Fruit fly (Drosophila melanogaster) whole organism, embryonic: ENCODE results near the gene Rpt6R.

Experiments
- Ada2b ChIP-seq: fragments of 200-800 bp; sonication (Bioruptor generic); IDR thresholded peaks from 2 replicates; pipeline ENCODE4 v1.3.6; 2022; ENCODE audit warnings: missing biosample characterization, missing genetic modification characterization
- Asciz ChIP-seq: fragments of 200-800 bp; sonication (Bioruptor generic); optimal IDR thresholded peaks from 2 replicates; lab custom pipeline; 2017; ENCODE audit warnings: missing biosample characterization, mild to moderate bottlenecking, missing genetic modification characterization, missing genetic modification reagents
- CG10274 ChIP-seq: fragments of 200-800 bp; sonication (Bioruptor generic); optimal IDR thresholded peaks from 3 replicates; lab custom pipeline; 2017; ENCODE audit warnings: missing biosample characterization, mild to moderate bottlenecking, missing genetic modification characterization
- CG10431 ChIP-seq: fragments of 200-800 bp; sonication (Bioruptor generic); optimal IDR thresholded peaks from 3 replicates; lab custom pipeline; 2018; ENCODE audit warnings: missing biosample characterization, mild to moderate bottlenecking, missing genetic modification characterization
- CG10959 ChIP-seq: fragments of 200-800 bp; sonication (Bioruptor generic); IDR thresholded peaks from 2 replicates; pipeline ENCODE4 v1.3.6; 2022; ENCODE audit warnings: missing biosample characterization, missing genetic modification characterization
- CG10979 ChIP-seq: fragments of 200-800 bp; sonication (Bioruptor generic); optimal IDR thresholded peaks from 2 replicates; lab custom pipeline; 2018; ENCODE audit warnings: missing biosample characterization, mild to moderate bottlenecking, missing genetic modification characterization, moderate library complexity
- CG12104 ChIP-seq: fragments of 200-800 bp; sonication (Bioruptor generic); optimal IDR thresholded peaks from 3 replicates; lab custom pipeline; 2016; ENCODE audit warnings: missing biosample characterization, missing genetic modification characterization
- CG12299 ChIP-seq: fragments of 200-800 bp; sonication (Bioruptor generic); optimal IDR thresholded peaks from 2 replicates; lab custom pipeline; 2018; ENCODE audit warnings: missing biosample characterization, mild to moderate bottlenecking, missing genetic modification characterization
- CG14965 ChIP-seq: fragments of 200-800 bp; sonication (Bioruptor generic); optimal IDR thresholded peaks from 2 replicates; lab custom pipeline; 2016; ENCODE audit warnings: missing biosample characterization, missing genetic modification characterization, borderline replicate concordance
- CG15073 ChIP-seq: fragments of 200-800 bp; sonication (Bioruptor generic); optimal IDR thresholded peaks from 2 replicates; lab custom pipeline; 2016; ENCODE audit warnings: missing biosample characterization, missing genetic modification characterization
- CG1529 ChIP-seq: fragments of 200-800 bp; sonication (Bioruptor generic); optimal IDR thresholded peaks from 3 replicates; lab custom pipeline; 2018; ENCODE audit warnings: missing biosample characterization, missing genetic modification characterization
- CG16813 ChIP-seq: fragments of 200-800 bp; sonication (Bioruptor generic); IDR thresholded peaks from 3 replicates; pipeline ENCODE4 v1.3.6; 2022; ENCODE audit warnings: missing biosample characterization, missing genetic modification characterization; ENCODE audit not compliant: partially characterized antibody
- CG2116 ChIP-seq: fragments of 200-800 bp; sonication (Bioruptor generic); optimal IDR thresholded peaks from 3 replicates; lab custom pipeline; 2018; ENCODE audit warnings: missing biosample characterization, mild to moderate bottlenecking, missing genetic modification characterization
- CG31365 ChIP-seq: fragments of 200-800 bp; sonication (Bioruptor generic); optimal IDR thresholded peaks from 2 replicates; lab custom pipeline; 2018; ENCODE audit warnings: missing biosample characterization, mild to moderate bottlenecking, missing genetic modification characterization
- CG4328 ChIP-seq: fragments of 200-800 bp; sonication (Bioruptor generic); optimal IDR thresholded peaks from 3 replicates; lab custom pipeline; 2017; ENCODE audit warnings: missing biosample characterization, missing genetic modification reagents, missing genetic modification characterization
- CG4617 ChIP-seq: fragments of 200-800 bp; sonication (Bioruptor generic); optimal IDR thresholded peaks from 3 replicates; lab custom pipeline; 2016; ENCODE audit warnings: missing biosample characterization, missing genetic modification characterization, borderline replicate concordance
- CG6654 ChIP-seq: fragments of 200-800 bp; sonication (Bioruptor generic); optimal IDR thresholded peaks from 2 replicates; lab custom pipeline; 2017; ENCODE audit warnings: missing biosample characterization, mild to moderate bottlenecking, missing genetic modification characterization
- CG6765 ChIP-seq: fragments of 200-800 bp; sonication (Bioruptor generic); optimal IDR thresholded peaks from 3 replicates; lab custom pipeline; 2017; ENCODE audit warnings: missing biosample characterization, mild to moderate bottlenecking, missing genetic modification characterization
- CG9797 ChIP-seq: fragments of 200-800 bp; sonication (Bioruptor generic); optimal IDR thresholded peaks from 3 replicates; lab custom pipeline; 2018; ENCODE audit warnings: missing biosample characterization, mild to moderate bottlenecking, missing genetic modification characterization
- D19B ChIP-seq: fragments of 200-800 bp; sonication (Bioruptor generic); optimal IDR thresholded peaks from 2 replicates; lab custom pipeline; 2017; ENCODE audit warnings: missing biosample characterization, mild to moderate bottlenecking, missing genetic modification characterization
- Dll ChIP-seq: fragments of 200-800 bp; sonication (Bioruptor generic); IDR thresholded peaks from 4 replicates; pipeline ENCODE4 v1.3.6; 2022; ENCODE audit warnings: missing biosample characterization, missing genetic modification characterization; ENCODE audit not compliant: partially characterized antibody
- GATAe ChIP-seq: fragments of 200-800 bp; sonication (Bioruptor generic); conservative IDR thresholded peaks from 2 replicates; pipeline ENCODE4 v1.3.6; 2022; ENCODE audit warnings: missing biosample characterization, missing genetic modification characterization
- Hand ChIP-seq: fragments of 200-800 bp; sonication (Bioruptor generic); optimal IDR thresholded peaks from 2 replicates; lab custom pipeline; 2017; ENCODE audit warnings: mild to moderate bottlenecking, missing biosample characterization, missing genetic modification reagents, missing genetic modification characterization
- Hr51 ChIP-seq, 2 experiments: fragments of 200-800 bp; sonication (Bioruptor generic); optimal IDR thresholded peaks; 2 replicates in 1 of 2; 3 replicates in 1 of 2; lab custom pipeline; 2016 to 2018; ENCODE audit warnings: missing biosample characterization in 2 of 2, missing genetic modification characterization in 2 of 2, mild to moderate bottlenecking in 1 of 2, moderate library complexity in 1 of 2
- Jarid2 ChIP-seq: fragments of 200-800 bp; sonication (Bioruptor generic); optimal IDR thresholded peaks from 3 replicates; lab custom pipeline; 2017; ENCODE audit warnings: mild to moderate bottlenecking, missing biosample characterization, missing genetic modification reagents, missing genetic modification characterization
- Lpt ChIP-seq: fragments of >200 bp; optimal IDR thresholded peaks from 2 replicates; lab custom pipeline; 2018; ENCODE audit warnings: missing biosample characterization, missing genetic modification characterization
- MBD-R2 ChIP-seq: fragments of 200-800 bp; sonication (Bioruptor generic); IDR thresholded peaks from 2 replicates; pipeline ENCODE4 v1.3.6; 2022; ENCODE audit warnings: missing biosample characterization, missing genetic modification characterization
- Scr ChIP-seq: fragments of 200-800 bp; sonication (Bioruptor generic); IDR thresholded peaks from 2 replicates; pipeline ENCODE4 v1.3.6; 2022; ENCODE audit warnings: missing biosample characterization, missing genetic modification characterization; ENCODE audit not compliant: partially characterized antibody
- Sry-β ChIP-seq: fragments of 200-800 bp; sonication (Bioruptor generic); optimal IDR thresholded peaks from 2 replicates; lab custom pipeline; 2018; ENCODE audit warnings: missing biosample characterization, mild to moderate bottlenecking, missing genetic modification characterization, moderate library complexity
- ac ChIP-seq: fragments of 200-800 bp; sonication (Bioruptor generic); optimal IDR thresholded peaks from 3 replicates; lab custom pipeline; 2017; ENCODE audit warnings: missing biosample characterization, mild to moderate bottlenecking, missing genetic modification characterization
- caup ChIP-seq: fragments of 200-800 bp; sonication (Bioruptor generic); optimal IDR thresholded peaks from 3 replicates; lab custom pipeline; 2017; ENCODE audit warnings: missing biosample characterization, mild to moderate bottlenecking, missing genetic modification characterization, moderate library complexity; ENCODE audit not compliant: severe bottlenecking
- croc ChIP-seq: fragments of 200-800 bp; sonication (Bioruptor generic); conservative IDR thresholded peaks from 3 replicates; pipeline ENCODE4 v1.3.6; 2022; ENCODE audit warnings: missing biosample characterization, missing genetic modification characterization
- cwo ChIP-seq: fragments of 200-800 bp; sonication (Bioruptor generic); optimal IDR thresholded peaks from 3 replicates; lab custom pipeline; 2017; ENCODE audit warnings: missing biosample characterization, missing genetic modification characterization, mild to moderate bottlenecking, moderate library complexity, missing genetic modification reagents
- ems ChIP-seq: fragments of 200-800 bp; sonication (Bioruptor generic); optimal IDR thresholded peaks from 3 replicates; lab custom pipeline; 2016; ENCODE audit warnings: missing biosample characterization, missing genetic modification characterization
- fd3F ChIP-seq: fragments of 200-800 bp; sonication (Bioruptor generic); optimal IDR thresholded peaks from 2 replicates; lab custom pipeline; 2018; ENCODE audit warnings: missing biosample characterization, mild to moderate bottlenecking, missing genetic modification characterization, moderate library complexity
- fd96Cb ChIP-seq: fragments of 200-800 bp; sonication (Bioruptor generic); optimal IDR thresholded peaks from 2 replicates; lab custom pipeline; 2018; ENCODE audit warnings: missing biosample characterization, mild to moderate bottlenecking, missing genetic modification characterization, moderate library complexity
- gcm2 ChIP-seq: fragments of 200-800 bp; sonication (Bioruptor generic); optimal IDR thresholded peaks from 2 replicates; lab custom pipeline; 2016; ENCODE audit warnings: missing biosample characterization, missing genetic modification characterization
- hkb ChIP-seq, 2 experiments: fragments of 200-800 bp in 1 of 2; fragments of >200 bp in 1 of 2; sonication (Bioruptor generic) in 1 of 2; IDR thresholded peaks in 1 of 2; optimal IDR thresholded peaks in 1 of 2; 2 replicates each; pipeline versions ENCODE4 v1.3.6 to Lab custom; 2017 to 2022; ENCODE audit warnings: missing biosample characterization in 1 of 2, missing genetic modification characterization in 1 of 2
- ind ChIP-seq: fragments of 200-800 bp; sonication (Bioruptor generic); optimal IDR thresholded peaks from 3 replicates; lab custom pipeline; 2016; ENCODE audit warnings: missing biosample characterization, missing genetic modification characterization
- lola ChIP-seq, 3 experiments: fragments of >200 bp in 2 of 3; fragments of 200-800 bp in 1 of 3; sonication (Bioruptor generic) in 1 of 3; optimal IDR thresholded peaks; 2 replicates each; lab custom pipeline; 2017 to 2019; ENCODE audit warnings: missing biosample characterization in 3 of 3, missing genetic modification characterization in 3 of 3, mild to moderate bottlenecking in 1 of 3, moderate library complexity in 1 of 3
- nerfin-2 ChIP-seq: fragments of 200-800 bp; sonication (Bioruptor generic); IDR thresholded peaks from 2 replicates; pipeline ENCODE4 v1.3.6; 2022; ENCODE audit warnings: missing biosample characterization, missing genetic modification characterization; ENCODE audit not compliant: partially characterized antibody
- p53 ChIP-seq: fragments of 200-800 bp; sonication (Bioruptor generic); optimal IDR thresholded peaks from 2 replicates; lab custom pipeline; 2016; ENCODE audit warnings: missing biosample characterization, missing genetic modification characterization
- pb ChIP-seq: fragments of 200-800 bp; sonication (Bioruptor generic); optimal IDR thresholded peaks from 3 replicates; lab custom pipeline; 2016; ENCODE audit warnings: missing biosample characterization, missing genetic modification characterization
- phol ChIP-seq: fragments of 200-800 bp; sonication (Bioruptor generic); optimal IDR thresholded peaks from 3 replicates; lab custom pipeline; 2018; ENCODE audit warnings: missing biosample characterization, mild to moderate bottlenecking, missing genetic modification characterization, moderate library complexity
- stwl ChIP-seq: fragments of 200-800 bp; sonication (Bioruptor generic); optimal IDR thresholded peaks from 3 replicates; lab custom pipeline; 2018; ENCODE audit warnings: missing biosample characterization, mild to moderate bottlenecking, missing genetic modification characterization, moderate library complexity
- vnd ChIP-seq: fragments of 200-800 bp; sonication (Bioruptor generic); IDR thresholded peaks from 3 replicates; pipeline ENCODE4 v1.3.6; 2022; ENCODE audit warnings: missing biosample characterization, missing genetic modification characterization; ENCODE audit not compliant: partially characterized antibody
- wek ChIP-seq: fragments of 200-800 bp; sonication (Bioruptor generic); optimal IDR thresholded peaks from 3 replicates; lab custom pipeline; 2018; ENCODE audit warnings: missing biosample characterization, mild to moderate bottlenecking, missing genetic modification characterization, moderate library complexity
- zfh1 ChIP-seq: fragments of 200-800 bp; sonication (Bioruptor generic); IDR thresholded peaks from 3 replicates; pipeline ENCODE4 v1.3.6; 2022; ENCODE audit warnings: missing biosample characterization, missing genetic modification characterization

Rpt6R gene

DNA sequence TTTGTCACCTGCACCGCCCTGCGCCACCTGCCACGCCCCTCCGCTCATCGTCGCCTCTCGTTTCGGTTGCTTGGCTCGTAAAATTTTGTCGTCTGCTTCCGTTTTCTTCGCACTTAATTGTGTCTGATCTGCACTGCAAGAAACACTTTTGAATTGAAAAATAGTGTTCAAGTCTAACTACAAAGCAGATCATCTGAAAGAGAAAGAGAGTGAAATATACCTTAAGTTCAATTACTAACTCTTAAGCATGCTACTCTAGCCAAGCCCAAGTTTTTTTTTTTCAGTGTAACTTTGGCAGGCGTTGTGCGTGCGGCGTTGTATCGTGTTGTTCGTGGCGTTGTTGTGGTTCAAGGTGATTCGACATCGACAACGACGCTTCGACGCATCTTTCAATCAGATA lies 43.3 kb downstream of the Rpt6R start (continued):
- peak; percentile 83 for TF ChIP-seq CG10959 (GFP tag; lab: Robert Waterston, UW)
- TF ChIP-seq stwl, result no peak
- peak; percentile 88 for TF ChIP-seq cwo (GFP tag; lab: Kevin White, UChicago)
- TF ChIP-seq fd3F (GFP tag; lab: Kevin White, UChicago), result peak; percentile 93
- TF ChIP-seq CG4617 (GFP tag; lab: Kevin White, UChicago), result peak; percentile 83
- peak; percentile 93 for TF ChIP-seq zfh1 (GFP tag; lab: Robert Waterston, UW)
- TF ChIP-seq MBD-R2, result peak; percentile 86
- TF ChIP-seq CG1529, result peak; percentile 82
- TF ChIP-seq ind (GFP tag; lab: Kevin White, UChicago), result peak; percentile 97
- peak; percentile 82 for TF ChIP-seq CG10274 (GFP tag; lab: Kevin White, UChicago)
- TF ChIP-seq CG12299 (tag; lab: Kevin White, UChicago), result peak; percentile 89
- no peak for TF ChIP-seq ac (GFP tag; lab: Kevin White, UChicago)
- peak; percentile 87 for TF ChIP-seq CG6765 (GFP tag; lab: Kevin White, UChicago)
- peak; percentile 85 for TF ChIP-seq CG4328
- no peak for TF ChIP-seq Sry-β (GFP tag; lab: Kevin White, UChicago)
- TF ChIP-seq Lpt, result no peak
- peak; percentile 84 for TF ChIP-seq gcm2 (GFP tag; lab: Kevin White, UChicago)
- TF ChIP-seq CG6654 (GFP tag; lab: Kevin White, UChicago), result peak; percentile 78
- TF ChIP-seq D19B (GFP tag; lab: Kevin White, UChicago), result peak; percentile 76
- TF ChIP-seq phol (tag; lab: Kevin White, UChicago), result peak; percentile 89
- TF ChIP-seq Hr51 (GFP tag; optimal IDR thresholded peaks at IDR 0.05; lab: Kevin White, UChicago), result peak; percentile 88 to 91
- TF ChIP-seq pb (GFP tag; lab: Kevin White, UChicago), result peak; percentile 90
- peak; percentile 91 for TF ChIP-seq fd96Cb (tag; lab: Kevin White, UChicago)
- TF ChIP-seq CG15073 (GFP tag; lab: Kevin White, UChicago), result peak; percentile 39
- peak; percentile 88 for TF ChIP-seq CG12104 (GFP tag; lab: Kevin White, UChicago)
- TF ChIP-seq Asciz (GFP tag; lab: Kevin White, UChicago), result peak; percentile 92
- peak; percentile 77 for TF ChIP-seq CG31365 (tag; lab: Kevin White, UChicago)
- peak; percentile 94 for TF ChIP-seq ems (GFP tag; lab: Kevin White, UChicago)
- peak; percentile 80 for TF ChIP-seq croc (GFP tag; lab: Robert Waterston, UW)
- peak in 1 of 3 experiments; percentile 67 for TF ChIP-seq lola (GFP tag; optimal IDR thresholded peaks at IDR 0.05; lab: Kevin White, UChicago)
- no peak for TF ChIP-seq CG16813
- peak; percentile 94 for TF ChIP-seq caup (GFP tag; lab: Kevin White, UChicago)
- peak; percentile 89 for TF ChIP-seq p53 (GFP tag; lab: Kevin White, UChicago)
- TF ChIP-seq hkb (optimal IDR thresholded peaks at IDR 0.05; lab: Kevin White, UChicago), result no peak
- TF ChIP-seq hkb (GFP tag; IDR thresholded peaks at IDR 0.05; lab: Robert Waterston, UW), result peak; percentile 94
- TF ChIP-seq GATAe (GFP tag; lab: Robert Waterston, UW), result peak; percentile 37; the same call in 1 of the 2 replicates
- peak; percentile 66 for TF ChIP-seq Jarid2 (GFP tag; lab: Kevin White, UChicago)
- peak; percentile 77 for TF ChIP-seq wek (GFP tag; lab: Kevin White, UChicago)
- peak; percentile 58 for TF ChIP-seq CG2116 (GFP tag; lab: Kevin White, UChicago)
- TF ChIP-seq Scr (GFP tag; lab: Robert Waterston, UW), result no peak
- TF ChIP-seq nerfin-2 (GFP tag; lab: Robert Waterston, UW), result no peak
- no peak for TF ChIP-seq vnd (GFP tag; lab: Robert Waterston, UW)
- TF ChIP-seq Hand (GFP tag; lab: Kevin White, UChicago), result peak; percentile 87
- TF ChIP-seq CG10431 (GFP tag; lab: Kevin White, UChicago), result peak; percentile 55
- peak; percentile 86 for TF ChIP-seq CG10979
- no peak for TF ChIP-seq Dll (GFP tag; lab: Robert Waterston, UW)
- TF ChIP-seq CG14965 (GFP tag; lab: Kevin White, UChicago), result peak; percentile 79
- peak; percentile 95 for TF ChIP-seq Ada2b (GFP tag; lab: Robert Waterston, UW)
- no peak for TF ChIP-seq CG9797 (GFP tag; lab: Kevin White, UChicago)
